Worm (Caenorhabditis elegans): ENCODE measurements around the gene Y38H8A.4.
"Not testable (repeated sequence)": the region's sequence is repeated elsewhere in the genome, so short reads cannot be mapped to it uniquely, and the experiment has no call there.

ce11 chrIV:13503365-13504015 lies 31.3 kb upstream of the Y38H8A.4 start:
- TF ChIP-seq ces-1 (GFP tag; optimal IDR thresholded peaks at IDR 0.05); nhr-77 (tag; optimal IDR thresholded peaks at IDR 0.05); Y105C5A.15 (GFP tag; IDR thresholded peaks at IDR 0.05); aly-2 (tag; optimal IDR thresholded peaks at IDR 0.05); unc-39 (tag; optimal IDR thresholded peaks at IDR 0.05); pqm-1 (tag; optimal IDR thresholded peaks at IDR 0.05); fkh-10 (GFP tag; optimal IDR thresholded peaks at IDR 0.05); hlh-30 (tag; optimal IDR thresholded peaks at IDR 0.05; ENCODE audit: insufficient read depth): not testable (repeated sequence)
